Fruit fly (Drosophila melanogaster) whole organism, embryonic: ENCODE measurements around the gene flfl.

Experiments
- CG10209 ChIP-seq: fragments of 200-800 bp; sonication (Bioruptor generic); optimal IDR thresholded peaks from 3 replicates; lab custom pipeline; 2017; ENCODE audit warnings: missing biosample characterization, mild to moderate bottlenecking, missing genetic modification characterization, missing genetic modification reagents
- CG10462 ChIP-seq: fragments of 200-800 bp; sonication (Bioruptor generic); optimal IDR thresholded peaks from 2 replicates; lab custom pipeline; 2016; ENCODE audit warnings: missing biosample characterization, missing genetic modification characterization
- CG11247 ChIP-seq: fragments of 200-800 bp; sonication (Bioruptor generic); IDR thresholded peaks from 2 replicates; pipeline ENCODE4 v1.3.6; 2022; ENCODE audit warnings: missing biosample characterization, missing genetic modification characterization
- CG12071 ChIP-seq: fragments of 200-800 bp; sonication (Bioruptor generic); optimal IDR thresholded peaks from 3 replicates; lab custom pipeline; 2018; ENCODE audit warnings: missing biosample characterization, mild to moderate bottlenecking, missing genetic modification characterization
- CG12299 ChIP-seq: fragments of 200-800 bp; sonication (Bioruptor generic); optimal IDR thresholded peaks from 2 replicates; lab custom pipeline; 2018; ENCODE audit warnings: missing biosample characterization, mild to moderate bottlenecking, missing genetic modification characterization
- CG12769 ChIP-seq: fragments of 200-800 bp; sonication (Bioruptor generic); optimal IDR thresholded peaks from 2 replicates; lab custom pipeline; 2019; ENCODE audit warnings: missing biosample characterization, mild to moderate bottlenecking, missing genetic modification characterization, moderate library complexity
- CG14860 ChIP-seq: fragments of 200-800 bp; sonication (Bioruptor generic); IDR thresholded peaks from 3 replicates; pipeline ENCODE4 v1.3.6; 2022; ENCODE audit warnings: missing biosample characterization, missing genetic modification characterization; ENCODE audit not compliant: partially characterized antibody
- CG1603 ChIP-seq: fragments of 200-800 bp; sonication (Bioruptor generic); optimal IDR thresholded peaks from 2 replicates; lab custom pipeline; 2019; ENCODE audit warnings: missing biosample characterization, mild to moderate bottlenecking, missing genetic modification characterization, moderate library complexity
- CG17328 ChIP-seq: fragments of 200-800 bp; sonication (Bioruptor generic); IDR thresholded peaks from 2 replicates; pipeline ENCODE4 v1.3.6; 2022; ENCODE audit warnings: missing biosample characterization, missing genetic modification characterization
- CG17568 ChIP-seq: fragments of 200-800 bp; sonication (Bioruptor generic); optimal IDR thresholded peaks from 2 replicates; lab custom pipeline; 2018; ENCODE audit warnings: missing biosample characterization, mild to moderate bottlenecking, missing genetic modification characterization, moderate library complexity
- CG17829 ChIP-seq: fragments of 200-800 bp; optimal IDR thresholded peaks from 2 replicates; lab custom pipeline; 2019; ENCODE audit warnings: missing biosample characterization, mild to moderate bottlenecking, missing genetic modification characterization, moderate library complexity
- CG2712 ChIP-seq: fragments of 200-800 bp; optimal IDR thresholded peaks from 3 replicates; lab custom pipeline; 2019; ENCODE audit warnings: missing biosample characterization, mild to moderate bottlenecking, missing genetic modification characterization, moderate library complexity
- CG3163 ChIP-seq: fragments of 200-800 bp; sonication (Bioruptor generic); optimal IDR thresholded peaks from 3 replicates; lab custom pipeline; 2016; ENCODE audit warnings: missing biosample characterization, missing genetic modification characterization
- CG33557 ChIP-seq: fragments of 200-800 bp; sonication (Bioruptor generic); optimal IDR thresholded peaks from 2 replicates; lab custom pipeline; 2019; ENCODE audit warnings: missing biosample characterization, mild to moderate bottlenecking, missing genetic modification characterization, moderate library complexity
- CG34376 ChIP-seq: fragments of 200-800 bp; sonication (Bioruptor generic); optimal IDR thresholded peaks from 2 replicates; lab custom pipeline; 2018; ENCODE audit warnings: missing biosample characterization, mild to moderate bottlenecking, missing genetic modification characterization
- CG6791 ChIP-seq: fragments of 200-800 bp; sonication (Bioruptor generic); IDR thresholded peaks from 3 replicates; pipeline ENCODE4 v1.3.6; 2022; ENCODE audit warnings: missing biosample characterization, missing genetic modification characterization; ENCODE audit not compliant: partially characterized antibody
- CG7372 ChIP-seq: fragments of 200-800 bp; sonication (Bioruptor generic); IDR thresholded peaks from 2 replicates; pipeline ENCODE4 v1.3.6; 2022; ENCODE audit warnings: missing biosample characterization, missing genetic modification characterization
- CG7987 ChIP-seq: fragments of 200-800 bp; sonication (Bioruptor generic); optimal IDR thresholded peaks from 2 replicates; lab custom pipeline; 2018; ENCODE audit warnings: missing biosample characterization, mild to moderate bottlenecking, missing genetic modification characterization, moderate library complexity
- ERR ChIP-seq: fragments of 200-800 bp; sonication (Bioruptor generic); optimal IDR thresholded peaks from 2 replicates; lab custom pipeline; 2016; ENCODE audit warnings: missing biosample characterization, missing genetic modification characterization
- Eip74EF ChIP-seq, 2 experiments: fragments of 200-800 bp in 1 of 2; fragments of >200 bp in 1 of 2; sonication (Bioruptor generic) in 1 of 2; optimal IDR thresholded peaks; 2 replicates each; lab custom pipeline; 2017 to 2019; ENCODE audit warnings: missing biosample characterization in 2 of 2, missing genetic modification characterization in 2 of 2, mild to moderate bottlenecking in 1 of 2, moderate library complexity in 1 of 2
- Hand ChIP-seq: fragments of 200-800 bp; sonication (Bioruptor generic); optimal IDR thresholded peaks from 2 replicates; lab custom pipeline; 2017; ENCODE audit warnings: mild to moderate bottlenecking, missing biosample characterization, missing genetic modification reagents, missing genetic modification characterization
- Hmr ChIP-seq: fragments of 200-800 bp; sonication (Bioruptor generic); optimal IDR thresholded peaks from 3 replicates; lab custom pipeline; 2017; ENCODE audit warnings: mild to moderate bottlenecking, missing biosample characterization, missing genetic modification reagents, missing genetic modification characterization
- MBD-R2 ChIP-seq: fragments of 200-800 bp; sonication (Bioruptor generic); IDR thresholded peaks from 2 replicates; pipeline ENCODE4 v1.3.6; 2022; ENCODE audit warnings: missing biosample characterization, missing genetic modification characterization
- MTF-1 ChIP-seq: fragments of 200-800 bp; sonication (Bioruptor generic); optimal IDR thresholded peaks from 2 replicates; lab custom pipeline; 2018; ENCODE audit warnings: missing biosample characterization, mild to moderate bottlenecking, missing genetic modification characterization, borderline replicate concordance
- Meics ChIP-seq: fragments of 200-800 bp; sonication (Bioruptor generic); optimal IDR thresholded peaks from 2 replicates; lab custom pipeline; 2017; ENCODE audit warnings: missing biosample characterization, mild to moderate bottlenecking, missing genetic modification characterization
- Myb ChIP-seq: fragments of 200-800 bp; sonication (Bioruptor generic); optimal IDR thresholded peaks from 2 replicates; lab custom pipeline; 2016; ENCODE audit warnings: missing biosample characterization, missing genetic modification characterization
- NFAT ChIP-seq: fragments of 200-800 bp; sonication (Bioruptor generic); IDR thresholded peaks from 2 replicates; pipeline ENCODE4 v1.3.6; 2022; ENCODE audit warnings: missing biosample characterization, missing genetic modification characterization
- NfI ChIP-seq: fragments of 200-800 bp; sonication (Bioruptor generic); optimal IDR thresholded peaks from 3 replicates; lab custom pipeline; 2018; ENCODE audit warnings: missing biosample characterization, mild to moderate bottlenecking, missing genetic modification characterization, moderate library complexity
- Ptx1 ChIP-seq: fragments of 200-800 bp; sonication (Bioruptor generic); IDR thresholded peaks from 2 replicates; pipeline ENCODE4 v1.3.6; 2022; ENCODE audit warnings: missing biosample characterization, missing genetic modification characterization
- Vsx1 ChIP-seq: fragments of 200-800 bp; sonication (Bioruptor generic); optimal IDR thresholded peaks from 2 replicates; lab custom pipeline; 2017; ENCODE audit warnings: missing biosample characterization, mild to moderate bottlenecking, missing genetic modification characterization, missing genetic modification reagents
- chinmo ChIP-seq: fragments of 200-800 bp; sonication (Bioruptor generic); IDR thresholded peaks from 4 replicates; pipeline ENCODE4 v1.3.6; 2022; ENCODE audit warnings: missing biosample characterization, missing genetic modification characterization; ENCODE audit not compliant: partially characterized antibody
- ci ChIP-seq: fragments of 200-800 bp; sonication (Bioruptor generic); IDR thresholded peaks from 3 replicates; pipeline ENCODE4 v1.3.6; 2022; ENCODE audit warnings: missing biosample characterization, missing genetic modification characterization
- dati ChIP-seq: fragments of 200-800 bp; sonication (Bioruptor generic); IDR thresholded peaks from 2 replicates; pipeline ENCODE4 v1.3.6; 2022; ENCODE audit warnings: missing biosample characterization, missing genetic modification characterization
- dm ChIP-seq: fragments of 200-800 bp; sonication (Bioruptor generic); optimal IDR thresholded peaks from 3 replicates; lab custom pipeline; 2016; ENCODE audit warnings: missing biosample characterization, missing genetic modification characterization
- fd3F ChIP-seq: fragments of 200-800 bp; sonication (Bioruptor generic); optimal IDR thresholded peaks from 2 replicates; lab custom pipeline; 2018; ENCODE audit warnings: missing biosample characterization, mild to moderate bottlenecking, missing genetic modification characterization, moderate library complexity
- gce ChIP-seq: fragments of 200-800 bp; sonication (Bioruptor generic); IDR thresholded peaks from 3 replicates; pipeline ENCODE4 v1.3.6; 2022; ENCODE audit warnings: missing biosample characterization, missing genetic modification characterization
- ham ChIP-seq: fragments of 200-800 bp; sonication (Bioruptor generic); IDR thresholded peaks from 2 replicates; pipeline ENCODE4 v1.3.6; 2022; ENCODE audit warnings: missing biosample characterization, missing genetic modification characterization
- knrl ChIP-seq: fragments of 200-800 bp; sonication (Bioruptor generic); IDR thresholded peaks from 3 replicates; pipeline ENCODE4 v1.3.6; 2022; ENCODE audit warnings: missing biosample characterization, missing genetic modification characterization; ENCODE audit not compliant: partially characterized antibody
- mirr ChIP-seq: fragments of 200-800 bp; sonication (Bioruptor generic); optimal IDR thresholded peaks from 3 replicates; lab custom pipeline; 2018; ENCODE audit warnings: missing biosample characterization, mild to moderate bottlenecking, missing genetic modification characterization
- org-1 ChIP-seq: fragments of 200-800 bp; sonication (Bioruptor generic); optimal IDR thresholded peaks from 2 replicates; lab custom pipeline; 2017; ENCODE audit warnings: missing biosample characterization, missing genetic modification characterization
- otp ChIP-seq: fragments of 200-800 bp; sonication (Bioruptor generic); IDR thresholded peaks from 3 replicates; pipeline ENCODE4, ENCODE4 v1.3.6; 2022; ENCODE audit warnings: missing biosample characterization, missing genetic modification characterization
- pum ChIP-seq: fragments of 200-800 bp; sonication (Bioruptor generic); optimal IDR thresholded peaks from 2 replicates; lab custom pipeline; 2016; ENCODE audit warnings: missing biosample characterization, missing genetic modification characterization
- ro ChIP-seq: fragments of 200-800 bp; sonication (Bioruptor generic); IDR thresholded peaks from 2 replicates; pipeline ENCODE4 v1.3.6; 2022; ENCODE audit warnings: missing biosample characterization, missing genetic modification characterization
- sisA ChIP-seq: fragments of 200-800 bp; sonication (Bioruptor generic); IDR thresholded peaks from 2 replicates; pipeline ENCODE4 v1.3.6; 2022; ENCODE audit warnings: missing biosample characterization, missing genetic modification characterization
- sob ChIP-seq: fragments of 200-800 bp; sonication (Bioruptor generic); IDR thresholded peaks from 2 replicates; pipeline ENCODE4 v1.3.6; 2022; ENCODE audit warnings: missing biosample characterization, missing genetic modification characterization
- sr ChIP-seq: fragments of 200-800 bp; sonication (Bioruptor generic); IDR thresholded peaks from 3 replicates; pipeline ENCODE4 v1.3.6; 2022; ENCODE audit warnings: missing biosample characterization, missing genetic modification characterization
- wor ChIP-seq: fragments of 200-800 bp; sonication (Bioruptor generic); IDR thresholded peaks from 2 replicates; pipeline ENCODE4 v1.3.6; 2022; ENCODE audit warnings: missing biosample characterization, missing genetic modification characterization
- zf30C ChIP-seq: fragments of 200-800 bp; sonication (Bioruptor generic); optimal IDR thresholded peaks from 3 replicates; lab custom pipeline; 2018; ENCODE audit warnings: missing biosample characterization, mild to moderate bottlenecking, missing genetic modification characterization

The flfl gene

dm6 chr3R:13715012-13715673, 31.4 kb downstream of the flfl start, which contains the start of gene kmr (continued):
- TF ChIP-seq ci: peak; percentile 77; the same call in 2 of the 3 replicates
- no peak for TF ChIP-seq ro (GFP tag; lab: Robert Waterston, UW)
- no peak for TF ChIP-seq fd3F
- no peak for TF ChIP-seq CG10209 (GFP tag; lab: Kevin White, UChicago)
- TF ChIP-seq CG12071 (GFP tag; lab: Kevin White, UChicago): peak; percentile 64
- no peak for TF ChIP-seq CG10462 (GFP tag; lab: Kevin White, UChicago)
- no peak for TF ChIP-seq sisA
- no peak for TF ChIP-seq otp
- peak; percentile 21 for TF ChIP-seq Vsx1 (GFP tag; lab: Kevin White, UChicago)
- no peak for TF ChIP-seq CG14860 (GFP tag; lab: Robert Waterston, UW)
- TF ChIP-seq Eip74EF (GFP tag; optimal IDR thresholded peaks at IDR 0.05; lab: Kevin White, UChicago): peak in 1 of 2 experiments; percentile 36
- TF ChIP-seq MBD-R2 (GFP tag; lab: Robert Waterston, UW): peak; percentile 14; the same call in 1 of the 2 replicates
- no peak for TF ChIP-seq pum (GFP tag; lab: Kevin White, UChicago)
- TF ChIP-seq MTF-1: peak; percentile 26
- TF ChIP-seq Myb: no peak
- no peak for TF ChIP-seq Ptx1 (GFP tag; lab: Robert Waterston, UW)
- peak; percentile 58 for TF ChIP-seq Hand (GFP tag; lab: Kevin White, UChicago)
- TF ChIP-seq org-1 (GFP tag; lab: Kevin White, UChicago): peak; percentile 26
- peak; percentile 33 for TF ChIP-seq NfI (GFP tag; lab: Kevin White, UChicago)
- peak; percentile 64 for TF ChIP-seq CG17568 (GFP tag; lab: Kevin White, UChicago)
- TF ChIP-seq CG7987: peak; percentile 81
- TF ChIP-seq dm (GFP tag; lab: Kevin White, UChicago): peak; percentile 38
- TF ChIP-seq sob: peak; percentile 62; the same call in 1 of the 2 replicates
- peak; percentile 39 for TF ChIP-seq CG1603 (tag; lab: Kevin White, UChicago)
- TF ChIP-seq sr (GFP tag; lab: Robert Waterston, UW): no peak; the same call in 2 of the 3 replicates
- peak; percentile 48 for TF ChIP-seq CG17328 (GFP tag; lab: Robert Waterston, UW)
- peak; percentile 27 for TF ChIP-seq Meics (GFP tag; lab: Kevin White, UChicago)
- TF ChIP-seq dati: no peak
- TF ChIP-seq CG6791 (GFP tag; lab: Robert Waterston, UW): no peak
- peak; percentile 8; the same call in 1 of the 2 replicates for TF ChIP-seq NFAT (GFP tag; lab: Robert Waterston, UW)
- TF ChIP-seq CG2712: no peak
- TF ChIP-seq gce (GFP tag; lab: Robert Waterston, UW): peak; percentile 17; the same call in 1 of the 3 replicates
- peak; percentile 78 for TF ChIP-seq CG34376 (GFP tag; lab: Kevin White, UChicago)
- peak; percentile 58 for TF ChIP-seq mirr (GFP tag; lab: Kevin White, UChicago)

dm6 chr3R:13715674-13716454, 32.1 kb downstream of the flfl start:
- TF ChIP-seq CG12299 (tag; lab: Kevin White, UChicago) (no peak), CG33557 (GFP tag; lab: Kevin White, UChicago) (no peak), Hmr (GFP tag; lab: Kevin White, UChicago) (no peak), wor (GFP tag; lab: Robert Waterston, UW) (no peak), zf30C (GFP tag; lab: Kevin White, UChicago) (no peak), Myb (no peak), CG7372 (GFP tag; lab: Robert Waterston, UW) (no peak), CG3163 (GFP tag; lab: Kevin White, UChicago) (no peak), ham (GFP tag; lab: Robert Waterston, UW) (no peak), ERR (GFP tag; lab: Kevin White, UChicago) (no peak), CG12769 (tag; lab: Kevin White, UChicago) (peak; percentile 19), CG11247 (GFP tag; lab: Robert Waterston, UW) (no peak), CG2712 (no peak), knrl (GFP tag; lab: Robert Waterston, UW) (no peak), CG17829 (tag; lab: Kevin White, UChicago) (no peak), chinmo (GFP tag; lab: Robert Waterston, UW) (0 out of 4 replicates have a peak, but pooled peaks have one; percentile 38)
